Worm (Caenorhabditis elegans) whole organism, young adult: ENCODE results near the gene irld-20.

Experiments
- B0336.3 ChIP-seq: fragments of 200-800 bp; sonication (Bioruptor generic); IDR thresholded peaks from 2 replicates; pipeline ENCODE4 v1.3.6; 2022; ENCODE audit warnings: missing genetic modification characterization, missing compliant biosample characterization
- Y53G8AR.9 ChIP-seq: fragments of 200-800 bp; sonication (Bioruptor generic); conservative IDR thresholded peaks from 2 replicates; pipeline ENCODE4 v1.3.6; 2022; ENCODE audit warnings: missing genetic modification reagents, missing genetic modification characterization, missing compliant biosample characterization
- ama-1 ChIP-seq, 3 experiments: fragments of 150-350 bp in 1 of 3; sonication (generic microtip) in 2 of 3; optimal IDR thresholded peaks; 2 replicates each; lab custom pipeline; 2014 to 2018; ENCODE audit warnings: missing biosample characterization in 2 of 3, missing genetic modification characterization in 2 of 3, missing genetic modification reagents in 2 of 3
- dox-1 ChIP-seq: fragments of 200-800 bp; sonication (Bioruptor generic); IDR thresholded peaks from 2 replicates; pipeline ENCODE4 v1.3.6; 2022; ENCODE audit warnings: missing genetic modification reagents, missing genetic modification characterization, missing compliant biosample characterization
- fkh-3 ChIP-seq: sonication (generic microtip); optimal IDR thresholded peaks from 2 replicates; lab custom pipeline; 2016; ENCODE audit warnings: mild to moderate bottlenecking, missing genetic modification characterization, missing compliant biosample characterization
- let-526 ChIP-seq: fragments of 200-800 bp; sonication (Bioruptor generic); IDR thresholded peaks from 2 replicates; pipeline ENCODE4 v1.3.6; 2022; ENCODE audit warnings: missing genetic modification reagents, missing genetic modification characterization, missing compliant biosample characterization
- pha-4 ChIP-seq: fragments of 150-350 bp; sonication (generic microtip); optimal IDR thresholded peaks from 2 replicates; lab custom pipeline; 2014; ENCODE audit warnings: missing biosample characterization, missing genetic modification reagents, missing genetic modification characterization
- unc-62 ChIP-seq: fragments of 150-350 bp; optimal IDR thresholded peaks from 2 replicates; lab custom pipeline; 2014; ENCODE audit warnings: missing biosample characterization, missing genetic modification reagents, missing genetic modification characterization
- ztf-26 ChIP-seq: sonication (generic microtip); optimal IDR thresholded peaks from 2 replicates; lab custom pipeline; 2017; ENCODE audit warnings: missing genetic modification characterization, missing compliant biosample characterization

DNA sequence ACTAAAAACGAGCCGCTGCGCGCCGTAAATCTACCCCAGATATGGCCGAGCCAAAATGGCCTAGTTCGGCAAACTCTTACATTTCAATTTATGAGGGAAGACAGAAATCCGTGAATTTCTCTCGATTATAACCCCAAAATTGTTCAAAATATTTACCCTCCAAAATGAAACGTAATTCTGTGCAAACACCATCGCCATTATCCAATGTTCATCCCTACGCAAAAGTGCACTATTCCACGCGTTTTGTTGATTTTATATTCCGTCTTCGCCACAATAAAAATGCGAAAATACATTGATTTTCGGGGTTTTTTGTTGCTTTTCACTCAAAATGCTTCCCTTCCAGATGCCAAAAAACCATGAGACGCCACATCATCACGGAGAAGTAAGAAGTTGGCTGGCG, 39.7 kb upstream of the irld-20 start, which contains the start of gene hut-1:
- TF ChIP-seq unc-62 (GFP tag; lab: Kevin White, UChicago) (no peak), dox-1 (GFP tag; lab: Robert Waterston, UW) (no peak), ztf-26 (tag; lab: Kevin White, UChicago) (no peak), pha-4 (no peak), B0336.3 (GFP tag; lab: Robert Waterston, UW) (no peak), fkh-3 (no peak), Y53G8AR.9 (no peak), let-526 (GFP tag; lab: Robert Waterston, UW) (no peak), ama-1 (optimal IDR thresholded peaks at IDR 0.05; lab: Kevin White, UChicago) (no peak), ama-1 (GFP tag; optimal IDR thresholded peaks at IDR 0.05; lab: Kevin White, UChicago) (no peak)
